Worm (Caenorhabditis elegans) whole organism, L2 larva: ENCODE results near the gene lin-1.

Experiments
- C34F6.9 ChIP-seq: fragments of 150-350 bp; optimal IDR thresholded peaks from 2 replicates; lab custom pipeline; 2014; ENCODE audit warnings: missing biosample characterization, missing genetic modification characterization
- F13H6.1 ChIP-seq: sonication (generic microtip); optimal IDR thresholded peaks from 2 replicates; lab custom pipeline; 2016; ENCODE audit warnings: missing genetic modification characterization, missing compliant biosample characterization
- Y55F3AM.14 ChIP-seq: fragments of 200-800 bp; sonication (Bioruptor generic); optimal IDR thresholded peaks from 2 replicates; lab custom pipeline; 2018; ENCODE audit warnings: mild to moderate bottlenecking, missing genetic modification characterization, missing compliant biosample characterization
- ZK546.5 ChIP-seq: sonication (generic microtip); optimal IDR thresholded peaks from 2 replicates; lab custom pipeline; 2017; ENCODE audit warnings: missing biosample characterization, missing genetic modification characterization
- alr-1 ChIP-seq: fragments of 150-350 bp; optimal IDR thresholded peaks from 2 replicates; lab custom pipeline; 2014; ENCODE audit warnings: missing biosample characterization, missing genetic modification characterization
- aly-2 ChIP-seq: fragments of 150-350 bp; optimal IDR thresholded peaks from 2 replicates; lab custom pipeline; 2014; ENCODE audit warnings: missing biosample characterization, missing genetic modification characterization
- ama-1 ChIP-seq: fragments of 150-350 bp; optimal IDR thresholded peaks from 2 replicates; lab custom pipeline; 2018; ENCODE audit warnings: inconsistent platforms
- blmp-1 ChIP-seq: sonication (generic microtip); optimal IDR thresholded peaks from 2 replicates; lab custom pipeline; 2017; ENCODE audit warnings: missing genetic modification characterization, mild to moderate bottlenecking, missing compliant biosample characterization, antibody characterized with exemption, moderate library complexity; ENCODE audit not compliant: insufficient read depth
- ceh-82 ChIP-seq: fragments of 150-350 bp; optimal IDR thresholded peaks from 2 replicates; lab custom pipeline; 2014; ENCODE audit warnings: missing biosample characterization, missing genetic modification characterization
- crh-2 ChIP-seq: sonication (generic microtip); optimal IDR thresholded peaks from 2 replicates; lab custom pipeline; 2017; ENCODE audit warnings: missing biosample characterization, missing genetic modification characterization
- elt-1 ChIP-seq: fragments of 150-350 bp; optimal IDR thresholded peaks from 2 replicates; lab custom pipeline; 2014; ENCODE audit warnings: missing biosample characterization, missing genetic modification characterization
- fos-1 ChIP-seq: fragments of 150-350 bp; optimal IDR thresholded peaks from 2 replicates; lab custom pipeline; 2014; ENCODE audit warnings: missing biosample characterization, missing genetic modification characterization
- gmeb-1 ChIP-seq: fragments of 150-350 bp; optimal IDR thresholded peaks from 2 replicates; lab custom pipeline; 2014; ENCODE audit warnings: missing biosample characterization, missing genetic modification characterization
- lin-11 ChIP-seq: fragments of 150-350 bp; sonication (generic microtip); optimal IDR thresholded peaks from 2 replicates; lab custom pipeline; 2014; ENCODE audit warnings: missing biosample characterization, missing genetic modification characterization, inconsistent platforms, mixed read lengths
- lin-13 ChIP-seq: fragments of 150-350 bp; optimal IDR thresholded peaks from 2 replicates; lab custom pipeline; 2014; ENCODE audit warnings: missing biosample characterization, missing genetic modification reagents, missing genetic modification characterization
- lin-39 ChIP-seq: fragments of 150-350 bp; optimal IDR thresholded peaks from 2 replicates; lab custom pipeline; 2014; ENCODE audit warnings: missing biosample characterization, missing genetic modification reagents, missing genetic modification characterization
- lsy-2 ChIP-seq, 2 experiments: fragments of 150-350 bp in 1 of 2; sonication (generic microtip) in 1 of 2; optimal IDR thresholded peaks; 2 replicates each; lab custom pipeline; 2014 to 2017; ENCODE audit warnings: missing biosample characterization in 2 of 2, missing genetic modification characterization in 2 of 2
- mab-5 ChIP-seq: fragments of 150-350 bp; optimal IDR thresholded peaks from 2 replicates; lab custom pipeline; 2014; ENCODE audit warnings: missing biosample characterization, missing genetic modification characterization
- mbf-1 ChIP-seq: sonication (generic microtip); optimal IDR thresholded peaks from 2 replicates; lab custom pipeline; 2017; ENCODE audit warnings: missing biosample characterization, missing genetic modification characterization
- nhr-11 ChIP-seq: fragments of 150-350 bp; optimal IDR thresholded peaks from 2 replicates; lab custom pipeline; 2014; ENCODE audit warnings: missing biosample characterization, missing genetic modification characterization
- nhr-12 ChIP-seq: fragments of 150-350 bp; optimal IDR thresholded peaks from 2 replicates; lab custom pipeline; 2014; ENCODE audit warnings: missing biosample characterization, missing genetic modification characterization
- nhr-129 ChIP-seq: fragments of 150-350 bp; optimal IDR thresholded peaks from 2 replicates; lab custom pipeline; 2014; ENCODE audit warnings: missing biosample characterization, missing genetic modification characterization
- nhr-237 ChIP-seq: fragments of 150-350 bp; optimal IDR thresholded peaks from 2 replicates; lab custom pipeline; 2014; ENCODE audit warnings: missing biosample characterization, missing genetic modification characterization
- nhr-25 ChIP-seq: fragments of 150-350 bp; sonication (generic microtip); optimal IDR thresholded peaks from 3 replicates; lab custom pipeline; 2014; ENCODE audit warnings: missing biosample characterization, missing genetic modification characterization
- nhr-6 ChIP-seq: fragments of 150-350 bp; optimal IDR thresholded peaks from 2 replicates; lab custom pipeline; 2014; ENCODE audit warnings: missing biosample characterization, missing genetic modification characterization
- nhr-77 ChIP-seq: fragments of 150-350 bp; optimal IDR thresholded peaks from 2 replicates; lab custom pipeline; 2014; ENCODE audit warnings: missing biosample characterization, missing genetic modification characterization
- sem-4 ChIP-seq: fragments of 150-350 bp; optimal IDR thresholded peaks from 2 replicates; lab custom pipeline; 2014; ENCODE audit warnings: missing biosample characterization, missing genetic modification reagents, missing genetic modification characterization
- snpc-4 ChIP-seq: fragments of 150-350 bp; optimal IDR thresholded peaks from 2 replicates; lab custom pipeline; 2014; ENCODE audit warnings: missing biosample characterization, missing genetic modification characterization
- unc-39 ChIP-seq: fragments of 150-350 bp; optimal IDR thresholded peaks from 2 replicates; lab custom pipeline; 2014; ENCODE audit warnings: missing biosample characterization, missing genetic modification characterization
- unc-55 ChIP-seq: fragments of 150-350 bp; sonication (generic microtip); optimal IDR thresholded peaks from 3 replicates; lab custom pipeline; 2014; ENCODE audit warnings: missing biosample characterization, missing genetic modification reagents, missing genetic modification characterization
- unc-62 ChIP-seq: fragments of 150-350 bp; optimal IDR thresholded peaks from 2 replicates; lab custom pipeline; 2014; ENCODE audit warnings: missing biosample characterization, missing genetic modification reagents, missing genetic modification characterization
- zag-1 ChIP-seq: fragments of 150-350 bp; optimal IDR thresholded peaks from 2 replicates; lab custom pipeline; 2014; ENCODE audit warnings: missing biosample characterization, missing genetic modification characterization
- ztf-1 ChIP-seq: fragments of 200-800 bp; sonication (Bioruptor generic); conservative IDR thresholded peaks from 2 replicates; pipeline ENCODE4 v1.3.6; 2022; ENCODE audit warnings: missing genetic modification characterization, missing compliant biosample characterization
- ztf-11 ChIP-seq: sonication (generic microtip); optimal IDR thresholded peaks from 2 replicates; lab custom pipeline; 2017; ENCODE audit warnings: missing biosample characterization, missing genetic modification characterization
- ztf-4 ChIP-seq: fragments of 150-350 bp; optimal IDR thresholded peaks from 2 replicates; lab custom pipeline; 2014; ENCODE audit warnings: missing biosample characterization, missing genetic modification characterization

The lin-1 gene

DNA sequence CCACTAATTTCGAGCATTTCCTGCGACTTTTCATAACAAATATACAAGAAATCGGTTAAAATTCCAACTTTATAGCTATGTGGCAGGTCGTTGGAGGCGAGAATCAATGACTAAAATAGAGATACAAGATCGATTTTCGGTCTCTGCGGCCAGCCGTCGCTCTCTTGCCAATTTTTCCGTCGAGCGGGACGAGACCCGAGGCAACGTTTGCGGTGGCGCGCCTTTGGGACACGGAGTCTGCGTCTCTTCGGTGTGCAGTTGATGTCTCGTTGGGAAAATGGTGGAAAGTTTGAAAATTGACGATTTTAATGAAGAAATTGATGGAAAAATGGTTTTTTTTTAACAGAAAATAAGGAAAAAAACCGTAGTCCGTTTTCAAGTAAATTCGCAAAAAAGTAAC lies 16.7 kb upstream of the lin-1 start (continued):
- TF ChIP-seq nhr-237 (tag; lab: Kevin White, UChicago) (no peak), lin-11 (tag; lab: Kevin White, UChicago) (no peak), crh-2 (tag; lab: Kevin White, UChicago) (peak; percentile 84), unc-62 (no peak), zag-1 (tag; lab: Kevin White, UChicago) (peak; percentile 8), alr-1 (tag; lab: Kevin White, UChicago) (no peak), ztf-1 (GFP tag; lab: Robert Waterston, UW) (no peak), ama-1 (no peak), nhr-6 (no peak), ceh-82 (no peak), gmeb-1 (tag; lab: Kevin White, UChicago) (peak; percentile 63), C34F6.9 (peak; percentile 49), ztf-11 (tag; lab: Kevin White, UChicago) (no peak), sem-4 (tag; lab: Kevin White, UChicago) (peak; percentile 11), Y55F3AM.14 (GFP tag; lab: Kevin White, UChicago) (no peak), unc-39 (no peak), mab-5 (tag; lab: Kevin White, UChicago) (no peak), nhr-129 (tag; lab: Kevin White, UChicago) (peak; percentile 55), mbf-1 (tag; lab: Kevin White, UChicago) (no peak), nhr-11 (tag; lab: Kevin White, UChicago) (no peak), nhr-77 (no peak)

DNA sequence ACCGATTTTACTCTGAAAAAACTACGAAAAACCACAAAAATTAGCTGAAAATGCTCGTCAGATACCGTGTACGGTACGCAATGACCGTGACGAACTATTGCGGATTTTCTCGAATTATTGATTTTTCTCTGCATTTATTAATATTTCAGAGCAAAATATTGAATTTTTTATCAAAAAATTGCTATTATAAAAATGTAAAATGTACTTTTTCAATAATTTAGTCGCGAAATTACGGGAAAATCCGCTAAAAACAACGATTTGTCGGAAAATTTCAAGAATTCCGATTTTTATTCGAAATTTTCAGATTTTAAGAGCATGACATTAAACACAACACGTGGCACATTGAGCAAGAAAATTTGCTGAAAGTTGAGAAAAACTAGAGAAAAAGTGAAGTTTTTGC lies 16.2 kb upstream of the lin-1 start, which contains the start of gene Y38F2AL.12:
Gene Y38F2AL.12, plus strand, starts transcription at position 301 of the 400 bp plus-strand sequence.
- TF ChIP-seq lin-13 (GFP tag; lab: Kevin White, UChicago): no peak
- no peak for TF ChIP-seq gmeb-1 (tag; lab: Kevin White, UChicago)
- TF ChIP-seq nhr-12 (tag; lab: Kevin White, UChicago): no peak
- TF ChIP-seq nhr-25 (tag; lab: Kevin White, UChicago): no peak
- no peak for TF ChIP-seq elt-1 (tag; lab: Kevin White, UChicago)
- TF ChIP-seq zag-1 (tag; lab: Kevin White, UChicago): no peak
- TF ChIP-seq ztf-4: no peak
- no peak for TF ChIP-seq fos-1 (tag; lab: Kevin White, UChicago)
- no peak for TF ChIP-seq ama-1

DNA sequence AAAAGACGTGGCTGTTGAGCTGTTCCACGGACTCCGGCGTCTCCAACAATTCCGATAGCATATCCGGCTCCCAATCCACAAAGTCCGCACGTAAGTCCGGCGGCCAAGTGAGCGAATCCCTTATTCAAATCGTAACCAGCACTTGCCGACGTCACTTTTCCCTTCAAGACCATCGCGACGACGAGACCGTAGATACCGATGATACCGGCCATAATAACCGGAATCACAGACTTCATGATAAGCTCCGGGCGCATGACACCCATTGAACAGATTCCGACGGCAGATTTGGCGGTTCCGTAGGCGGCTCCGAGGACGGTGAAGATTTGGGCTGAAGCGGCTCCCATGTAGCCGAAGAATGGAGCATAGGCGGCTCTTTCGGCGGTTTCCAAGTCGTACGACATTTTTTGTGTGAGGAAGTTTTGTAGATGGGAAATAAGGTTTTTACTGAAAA lies 15.5 kb upstream of the lin-1 start, which contains the start of gene vha-3:
Gene vha-3, minus strand, starts transcription at position 401 of the 451 bp plus-strand sequence.
- no peak for TF ChIP-seq ama-1
- no peak for TF ChIP-seq blmp-1 (tag; lab: Kevin White, UChicago)
- no peak for TF ChIP-seq F13H6.1 (tag; lab: Kevin White, UChicago)
- TF ChIP-seq elt-1 (tag; lab: Kevin White, UChicago): no peak
- TF ChIP-seq C34F6.9: no peak
- TF ChIP-seq aly-2 (tag; lab: Kevin White, UChicago): no peak
- no peak for TF ChIP-seq mab-5 (tag; lab: Kevin White, UChicago)
- no peak for TF ChIP-seq lin-39

DNA sequence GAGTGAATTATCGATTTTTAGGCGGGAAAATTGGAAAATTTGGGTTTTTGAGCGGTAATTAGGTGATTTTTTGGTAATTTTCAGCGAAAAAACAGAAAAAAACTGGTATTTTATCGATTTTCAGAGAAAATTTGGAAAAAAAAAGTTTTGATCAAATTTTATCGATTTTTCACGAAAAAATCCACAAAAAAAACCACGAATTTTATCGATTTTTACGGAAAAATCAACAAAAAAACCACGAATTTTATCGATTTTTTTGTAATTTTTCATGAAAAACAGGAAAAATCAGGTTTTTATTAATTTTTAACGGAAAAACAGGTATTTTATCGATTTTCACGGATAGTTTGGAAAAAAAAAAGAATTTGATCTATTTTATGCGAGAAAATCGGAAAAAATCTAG lies 14.8 kb upstream of the lin-1 start:
- TF ChIP-seq alr-1 (tag; lab: Kevin White, UChicago) (no peak), nhr-25 (tag; lab: Kevin White, UChicago) (peak; percentile 13), unc-62 (no peak), snpc-4 (tag; lab: Kevin White, UChicago) (no peak), lin-11 (tag; lab: Kevin White, UChicago) (no peak), nhr-77 (no peak)

DNA sequence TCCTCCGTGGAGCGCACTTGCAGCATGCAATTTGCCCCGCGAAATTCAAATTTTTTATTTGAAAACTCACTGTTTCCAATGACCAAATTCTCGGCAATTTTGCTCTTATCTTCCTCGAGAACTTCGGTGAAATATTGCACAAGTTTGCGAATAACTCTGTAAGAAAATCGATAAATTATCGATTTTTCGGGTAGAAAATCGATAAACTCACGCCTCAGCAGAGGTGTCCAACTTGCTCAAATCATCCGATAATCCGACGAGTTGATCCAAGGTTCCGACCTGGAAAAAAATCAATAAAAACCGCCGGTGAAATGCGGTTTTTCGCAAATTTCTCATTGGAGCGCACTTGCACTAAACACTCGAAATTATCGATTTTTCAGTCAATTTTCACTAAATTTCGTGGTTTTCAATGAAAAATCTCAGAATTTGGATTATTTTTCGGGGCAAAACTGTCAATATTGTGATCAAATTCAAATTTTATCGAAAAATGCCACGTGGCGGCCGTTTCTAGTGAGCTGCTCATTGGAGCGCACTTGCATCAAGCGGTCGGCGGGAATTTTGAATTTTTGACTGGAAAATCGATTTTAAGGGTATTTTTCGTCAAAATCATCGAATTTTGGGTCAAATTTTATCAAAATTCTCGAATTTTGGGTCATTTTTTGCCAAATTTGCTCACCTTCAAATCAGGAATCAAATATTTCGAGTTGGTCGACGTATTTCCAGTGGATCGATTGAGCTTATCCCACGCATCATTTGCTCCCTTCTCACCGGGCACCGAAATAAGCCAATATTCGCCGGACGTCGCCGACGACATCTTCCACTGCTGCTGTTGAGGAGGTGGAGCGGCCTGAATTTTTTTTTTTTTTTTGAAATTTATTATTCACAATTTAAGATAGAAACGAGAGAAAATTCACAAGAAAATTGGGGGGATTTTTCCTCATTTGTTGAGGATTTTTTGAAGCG lies 13.9 kb upstream of the lin-1 start, which contains the start of gene vha-11:
Gene vha-11, minus strand, starts transcription at position 847 of the 963 bp plus-strand sequence.
- TF ChIP-seq F13H6.1 (tag; lab: Kevin White, UChicago): no peak
- peak; percentile 57 for TF ChIP-seq ama-1
- no peak for TF ChIP-seq snpc-4 (tag; lab: Kevin White, UChicago)
- peak; percentile 4 for TF ChIP-seq unc-55 (GFP tag; lab: Kevin White, UChicago)
- TF ChIP-seq lsy-2 (tag; optimal IDR thresholded peaks at IDR 0.05; lab: Kevin White, UChicago): no peak
- no peak for TF ChIP-seq ZK546.5 (tag; lab: Kevin White, UChicago)
